Fruit fly (Drosophila melanogaster) whole organism, prepupa: ENCODE measurements around the gene Nelf-A.

Source experiments
- fkh ChIP-seq: fragments of 200-800 bp; sonication (Bioruptor generic); optimal IDR thresholded peaks from 3 replicates; lab custom pipeline; 2017; ENCODE audit warnings: missing biosample characterization, mild to moderate bottlenecking, missing genetic modification characterization, moderate library complexity
- pdm3 ChIP-seq: fragments of 200-800 bp; sonication (Bioruptor generic); optimal IDR thresholded peaks from 3 replicates; lab custom pipeline; 2016; ENCODE audit warnings: missing biosample characterization, missing genetic modification characterization
- salr ChIP-seq, 2 experiments: fragments of 200-800 bp; sonication (Bioruptor generic); optimal IDR thresholded peaks; 3 replicates each; lab custom pipeline; 2016 to 2018; ENCODE audit warnings: missing biosample characterization in 2 of 2, missing genetic modification characterization in 2 of 2, mild to moderate bottlenecking in 1 of 2

DNA sequence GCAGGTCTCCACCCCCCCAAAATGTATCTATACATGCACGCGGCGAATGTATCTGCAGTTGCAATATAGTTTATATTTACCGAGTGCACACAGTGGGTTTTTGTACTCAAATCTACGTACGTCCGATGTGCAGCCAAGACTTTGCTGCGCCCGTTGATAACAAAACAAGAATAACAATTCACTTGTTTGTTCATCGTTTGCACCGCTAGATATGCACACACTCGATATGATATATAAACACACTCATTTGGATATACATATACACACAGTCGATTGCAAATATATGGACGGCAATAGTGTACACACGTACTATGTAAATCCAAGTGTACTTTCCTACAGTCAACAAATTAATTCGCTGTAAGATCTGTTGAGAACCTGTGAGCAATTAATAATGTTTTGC, 29.8 kb upstream of the Nelf-A start:
- TF ChIP-seq pdm3 (no peak), fkh (GFP tag; lab: Kevin White, UChicago) (peak; percentile 76), salr (GFP tag; optimal IDR thresholded peaks at IDR 0.05; lab: Kevin White, UChicago) (no peak)
